Worm (Caenorhabditis elegans) whole organism, L4 larva: ENCODE data around the gene srh-21.
A peak's percentile ranks its signal among the peaks of the same experiment; 100 is the strongest.

ENCODE experiments used
- F49E8.2 ChIP-seq: sonication (generic microtip); optimal IDR thresholded peaks from 2 replicates; lab custom pipeline; 2016; ENCODE audit warnings: missing compliant biosample characterization, mild to moderate bottlenecking, missing genetic modification characterization, borderline replicate concordance
- aha-1 ChIP-seq: fragments of 150-350 bp; peaks from one replicate; lab custom pipeline; 2014; ENCODE audit warnings: missing biosample characterization, missing genetic modification characterization
- dpl-1 ChIP-seq: fragments of 150-350 bp; optimal IDR thresholded peaks from 2 replicates; lab custom pipeline; 2014; ENCODE audit warnings: missing biosample characterization, missing genetic modification reagents, missing genetic modification characterization
- snpc-1.2 ChIP-seq: fragments of 200-800 bp; sonication (Bioruptor generic); IDR thresholded peaks from 2 replicates; pipeline ENCODE4 v1.3.6; 2022; ENCODE audit warnings: missing genetic modification reagents, missing genetic modification characterization, missing compliant biosample characterization

srh-21 gene

DNA sequence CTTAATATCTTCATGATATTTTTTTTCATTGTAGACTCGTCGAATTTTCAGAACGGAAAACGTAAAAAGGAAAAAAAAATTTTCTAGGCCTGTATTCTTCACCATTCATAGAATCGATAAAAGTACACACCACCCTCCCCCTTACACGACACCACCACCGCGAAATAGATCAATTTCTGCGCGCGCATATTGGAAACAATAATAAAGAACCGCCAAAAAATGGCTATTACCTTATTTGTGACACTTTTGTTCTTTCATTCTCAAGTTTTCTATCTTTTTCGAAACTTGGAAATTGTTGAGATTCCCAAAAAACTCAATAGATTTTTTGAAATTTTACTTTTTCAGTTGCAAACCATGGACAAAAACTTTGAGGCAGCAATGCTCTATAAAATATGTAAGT lies 48.7 kb downstream of the srh-21 start, which contains the start of gene F26G5.1:
TSS of gene F26G5.1 (plus strand) at position 339 of the 400 bp plus-strand sequence.
- TF ChIP-seq aha-1 (tag; lab: Kevin White, UChicago) (peak; percentile 53), F49E8.2 (no peak)

DNA sequence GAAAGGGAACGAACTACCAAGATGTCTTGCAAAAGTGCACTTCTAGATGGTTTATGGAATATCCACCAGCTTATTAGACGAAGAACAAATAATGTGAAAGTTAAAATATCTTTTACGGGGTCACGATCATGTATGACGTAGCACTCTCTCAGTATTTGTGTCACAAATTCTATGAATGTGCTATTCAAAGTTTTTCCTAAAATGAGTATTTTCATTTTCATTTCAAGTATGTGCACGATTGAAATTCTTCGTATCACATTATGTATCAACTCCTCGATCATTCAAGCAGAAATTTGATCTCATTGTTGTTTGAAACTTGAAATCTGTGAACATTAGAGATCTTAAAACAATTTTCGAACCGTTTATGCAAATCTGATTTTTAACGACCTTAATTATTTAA lies 51.1 kb downstream of the srh-21 start:
- TF ChIP-seq snpc-1.2 (GFP tag; lab: Robert Waterston, UW) (no peak), dpl-1 (GFP tag; lab: Kevin White, UChicago) (no peak)
